2 fruit fly cellular contexts compared by ENCODE assay signal in the genomic region with DNA sequence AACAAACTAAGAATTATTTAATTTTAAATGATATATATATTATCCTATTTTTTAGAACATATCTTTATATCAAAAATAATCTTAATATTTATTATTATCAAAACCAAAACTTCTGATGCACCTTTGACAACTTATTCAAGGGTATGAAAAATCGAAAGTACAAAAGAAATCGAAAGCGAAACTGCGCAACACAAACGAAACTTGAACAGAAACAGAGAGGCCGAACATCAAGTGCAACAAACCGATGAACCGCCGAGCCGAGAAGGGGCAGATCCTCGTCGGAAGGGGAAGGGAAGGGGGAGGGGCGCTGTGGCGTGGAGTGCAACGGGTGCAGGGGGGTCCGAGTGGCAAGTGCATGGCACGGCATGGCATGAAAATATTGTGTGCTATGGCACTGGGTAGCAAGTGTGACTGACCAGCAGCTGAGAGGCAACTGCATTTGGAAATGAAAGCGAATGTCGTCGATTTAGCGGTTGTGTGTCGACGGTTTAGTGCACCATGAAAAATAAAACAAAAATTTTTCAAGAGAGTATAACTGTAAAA.
TF ChIP-seq lines count a peak whose summit lies in the region.

No protein-coding gene starts in this region.

TF ChIP-seq in whole organism, embryonic, 481 proteins besides CTCF, POLR2A, EP300 and RAD21 (continued from another document):
- TF ChIP-seq CG1233 (GFP tag; optimal IDR thresholded peaks at IDR 0.05; lab: Kevin White, UChicago), result no peak
- TF ChIP-seq z (GFP tag; IDR thresholded peaks at IDR 0.05; lab: Robert Waterston, UW), result no peak
- no peak for TF ChIP-seq C15 (GFP tag; IDR thresholded peaks at IDR 0.05; lab: Robert Waterston, UW)
- TF ChIP-seq sug (tag; optimal IDR thresholded peaks at IDR 0.05; lab: Kevin White, UChicago), result no peak
- TF ChIP-seq tna (GFP tag; IDR thresholded peaks at IDR 0.05; lab: Robert Waterston, UW; ENCODE audit: partially characterized antibody), result no peak
- TF ChIP-seq CG6813 (GFP tag; optimal IDR thresholded peaks at IDR 0.05; lab: Kevin White, UChicago), result no peak
- TF ChIP-seq CG12299 (tag; optimal IDR thresholded peaks at IDR 0.05; lab: Kevin White, UChicago), result no peak
- no peak for TF ChIP-seq CG18599 (GFP tag; optimal IDR thresholded peaks at IDR 0.05; lab: Kevin White, UChicago)
- TF ChIP-seq sens-2 (GFP tag; IDR thresholded peaks at IDR 0.05; lab: Robert Waterston, UW), result no peak
- TF ChIP-seq CG1602 (GFP tag; optimal IDR thresholded peaks at IDR 0.05; lab: Kevin White, UChicago), result no peak
- no peak for TF ChIP-seq CHES-1-like (GFP tag; optimal IDR thresholded peaks at IDR 0.05; lab: Kevin White, UChicago)
- TF ChIP-seq cwo (GFP tag; optimal IDR thresholded peaks at IDR 0.05; lab: Kevin White, UChicago), result no peak
- TF ChIP-seq Deaf1 (tag; optimal IDR thresholded peaks at IDR 0.05; lab: Kevin White, UChicago), result peak; percentile 30
- TF ChIP-seq CG10543 (GFP tag; optimal IDR thresholded peaks at IDR 0.05; lab: Kevin White, UChicago), result no peak
- TF ChIP-seq CG31224 (GFP tag; IDR thresholded peaks at IDR 0.05; lab: Robert Waterston, UW), result no peak
- TF ChIP-seq CG32767 (GFP tag; IDR thresholded peaks at IDR 0.05; lab: Robert Waterston, UW), result no peak
- no peak for TF ChIP-seq schlank (tag; optimal IDR thresholded peaks at IDR 0.05; lab: Kevin White, UChicago)
- TF ChIP-seq ken (GFP tag; IDR thresholded peaks at IDR 0.05; lab: Robert Waterston, UW), result no peak
- TF ChIP-seq Drgx (GFP tag; IDR thresholded peaks at IDR 0.05; lab: Robert Waterston, UW), result no peak
- TF ChIP-seq CG18764 (GFP tag; optimal IDR thresholded peaks at IDR 0.05; lab: Kevin White, UChicago), result no peak
- no peak for TF ChIP-seq CG10654 (GFP tag; optimal IDR thresholded peaks at IDR 0.05; lab: Kevin White, UChicago)
- TF ChIP-seq Six4 (GFP tag; optimal IDR thresholded peaks at IDR 0.05; lab: Kevin White, UChicago), result no peak
- no peak for TF ChIP-seq CG3281 (GFP tag; optimal IDR thresholded peaks at IDR 0.05; lab: Kevin White, UChicago)
- TF ChIP-seq crol (GFP tag; IDR thresholded peaks at IDR 0.05; lab: Robert Waterston, UW), result peak; percentile 95
- TF ChIP-seq CG4854 (GFP tag; optimal IDR thresholded peaks at IDR 0.05; lab: Kevin White, UChicago), result no peak
- TF ChIP-seq Sin3A (optimal IDR thresholded peaks at IDR 0.05; lab: Kevin White, UChicago), result no peak
- TF ChIP-seq Fer1 (GFP tag; optimal IDR thresholded peaks at IDR 0.05; lab: Kevin White, UChicago), result no peak
- TF ChIP-seq Awh (GFP tag; IDR thresholded peaks at IDR 0.05; lab: Robert Waterston, UW), result 0 out of 2 replicates have a peak, but pooled peaks have one; percentile 14
- TF ChIP-seq B-H1 (GFP tag; IDR thresholded peaks at IDR 0.05; lab: Robert Waterston, UW), result no peak
- TF ChIP-seq Doc3 (GFP tag; IDR thresholded peaks at IDR 0.05; lab: Robert Waterston, UW; ENCODE audit: partially characterized antibody), result no peak
- TF ChIP-seq CG12659 (GFP tag; optimal IDR thresholded peaks at IDR 0.05; lab: Kevin White, UChicago), result no peak
- TF ChIP-seq knrl (GFP tag; IDR thresholded peaks at IDR 0.05; lab: Robert Waterston, UW; ENCODE audit: partially characterized antibody), result no peak
- no peak for TF ChIP-seq Kr (GFP tag; optimal IDR thresholded peaks at IDR 0.05; lab: Kevin White, UChicago)
- 0 out of 2 replicates have a peak, but pooled peaks have one; percentile 9 for TF ChIP-seq ara (GFP tag; IDR thresholded peaks at IDR 0.05; lab: Robert Waterston, UW)
- TF ChIP-seq CG10959 (GFP tag; IDR thresholded peaks at IDR 0.05; lab: Robert Waterston, UW), result no peak
- TF ChIP-seq da (GFP tag; optimal IDR thresholded peaks at IDR 0.05; lab: Kevin White, UChicago), result no peak
- no peak for TF ChIP-seq NK7.1 (GFP tag; optimal IDR thresholded peaks at IDR 0.05; lab: Kevin White, UChicago)
- no peak for TF ChIP-seq CG10147 (GFP tag; optimal IDR thresholded peaks at IDR 0.05; lab: Kevin White, UChicago)
- TF ChIP-seq row (GFP tag; IDR thresholded peaks at IDR 0.05; lab: Robert Waterston, UW), result peak; percentile 6; the same call in 1 of the 3 replicates
- no peak for TF ChIP-seq CG13894 (tag; optimal IDR thresholded peaks at IDR 0.05; lab: Kevin White, UChicago)
- no peak for TF ChIP-seq amos (GFP tag; IDR thresholded peaks at IDR 0.05; lab: Robert Waterston, UW; ENCODE audit: partially characterized antibody)
- TF ChIP-seq MESR4 (GFP tag; optimal IDR thresholded peaks at IDR 0.05; lab: Kevin White, UChicago), result no peak
- TF ChIP-seq Stat92E (GFP tag; optimal IDR thresholded peaks at IDR 0.05; lab: Kevin White, UChicago), result no peak
- no peak for TF ChIP-seq Jarid2 (GFP tag; optimal IDR thresholded peaks at IDR 0.05; lab: Kevin White, UChicago)
- no peak for TF ChIP-seq kah (GFP tag; optimal IDR thresholded peaks at IDR 0.05; lab: Kevin White, UChicago)
- TF ChIP-seq CG13296 (GFP tag; optimal IDR thresholded peaks at IDR 0.05; lab: Kevin White, UChicago), result no peak
- no peak for TF ChIP-seq Dref (GFP tag; IDR thresholded peaks at IDR 0.05; lab: Robert Waterston, UW)
- no peak for TF ChIP-seq sim (GFP tag; IDR thresholded peaks at IDR 0.05; lab: Robert Waterston, UW)
- TF ChIP-seq br (optimal IDR thresholded peaks at IDR 0.05; lab: Kevin White, UChicago), result no peak
- no peak for TF ChIP-seq CG6854 (GFP tag; optimal IDR thresholded peaks at IDR 0.05; lab: Kevin White, UChicago)
- TF ChIP-seq CG17568 (GFP tag; optimal IDR thresholded peaks at IDR 0.05; lab: Kevin White, UChicago), result no peak
- peak; percentile 21 for TF ChIP-seq CG33557 (GFP tag; optimal IDR thresholded peaks at IDR 0.05; lab: Kevin White, UChicago)
- TF ChIP-seq zf30C (GFP tag; optimal IDR thresholded peaks at IDR 0.05; lab: Kevin White, UChicago), result no peak
- TF ChIP-seq vnd (GFP tag; IDR thresholded peaks at IDR 0.05; lab: Robert Waterston, UW; ENCODE audit: partially characterized antibody), result no peak
- no peak for TF ChIP-seq jing (GFP tag; optimal IDR thresholded peaks at IDR 0.05; lab: Kevin White, UChicago)
- TF ChIP-seq CG15514 (GFP tag; optimal IDR thresholded peaks at IDR 0.05; lab: Kevin White, UChicago), result no peak
- no peak for TF ChIP-seq CG4404 (GFP tag; IDR thresholded peaks at IDR 0.05; lab: Robert Waterston, UW)
- TF ChIP-seq HLH3B (GFP tag; IDR thresholded peaks at IDR 0.05; lab: Robert Waterston, UW), result 0 out of 2 replicates have a peak, but pooled peaks have one; percentile 6
- no peak for TF ChIP-seq CG30431 (GFP tag; optimal IDR thresholded peaks at IDR 0.05; lab: Kevin White, UChicago)

TF ChIP-seq in whole organism, prepupa, 60 proteins besides CTCF, POLR2A, EP300 and RAD21 (continued from another document):
- TF ChIP-seq vri (GFP tag; optimal IDR thresholded peaks at IDR 0.05; lab: Kevin White, UChicago), result no peak
- TF ChIP-seq dac (GFP tag; optimal IDR thresholded peaks at IDR 0.05; lab: Kevin White, UChicago), result no peak
- no peak for TF ChIP-seq Lpt (GFP tag; optimal IDR thresholded peaks at IDR 0.05; lab: Kevin White, UChicago)
- no peak for TF ChIP-seq CG9139 (GFP tag; optimal IDR thresholded peaks at IDR 0.05; lab: Kevin White, UChicago)
- TF ChIP-seq CG32006 (GFP tag; optimal IDR thresholded peaks at IDR 0.05; lab: Kevin White, UChicago), result no peak
- TF ChIP-seq Ets21C (GFP tag; optimal IDR thresholded peaks at IDR 0.05; lab: Kevin White, UChicago), result no peak
- no peak for TF ChIP-seq Hr39 (GFP tag; optimal IDR thresholded peaks at IDR 0.05; lab: Kevin White, UChicago)
- TF ChIP-seq Eip78C (GFP tag; lab: Kevin White, UChicago), result no peak
- no peak for TF ChIP-seq CG10669 (GFP tag; optimal IDR thresholded peaks at IDR 0.05; lab: Kevin White, UChicago)
- peak; percentile 72 for TF ChIP-seq dsx (GFP tag; optimal IDR thresholded peaks at IDR 0.05; lab: Kevin White, UChicago; ENCODE audit: poor library complexity, severe bottlenecking)
- no peak for TF ChIP-seq CG31627 (GFP tag; optimal IDR thresholded peaks at IDR 0.05; lab: Kevin White, UChicago)
- TF ChIP-seq ss (GFP tag; optimal IDR thresholded peaks at IDR 0.05; lab: Kevin White, UChicago), result peak in 1 of 2 experiments; percentile 71
- TF ChIP-seq CG3919 (GFP tag; optimal IDR thresholded peaks at IDR 0.05; lab: Kevin White, UChicago), result no peak
- no peak for TF ChIP-seq Gug (GFP tag; IDR thresholded peaks at IDR 0.05; lab: Robert Waterston, UW)
- no peak for TF ChIP-seq cyc (GFP tag; optimal IDR thresholded peaks at IDR 0.05; lab: Kevin White, UChicago)
- peak; percentile 27 for TF ChIP-seq CG6854 (GFP tag; optimal IDR thresholded peaks at IDR 0.05; lab: Kevin White, UChicago)
- no peak for TF ChIP-seq CG8319 (GFP tag; optimal IDR thresholded peaks at IDR 0.05; lab: Kevin White, UChicago)
- no peak for TF ChIP-seq esn (GFP tag; optimal IDR thresholded peaks at IDR 0.05; lab: Kevin White, UChicago)
- no peak for TF ChIP-seq CG4318 (GFP tag; optimal IDR thresholded peaks at IDR 0.05; lab: Kevin White, UChicago)
- no peak for TF ChIP-seq CG11294 (GFP tag; IDR thresholded peaks at IDR 0.05; lab: Robert Waterston, UW)
- no peak for TF ChIP-seq CG8632 (GFP tag; optimal IDR thresholded peaks at IDR 0.05; lab: Kevin White, UChicago)
- TF ChIP-seq Blimp-1 (GFP tag; optimal IDR thresholded peaks at IDR 0.05; lab: Kevin White, UChicago), result peak; percentile 95
- TF ChIP-seq CG34406 (GFP tag; optimal IDR thresholded peaks at IDR 0.05; lab: Kevin White, UChicago), result no peak
- TF ChIP-seq CG10631 (GFP tag; optimal IDR thresholded peaks at IDR 0.05; lab: Kevin White, UChicago), result no peak
- TF ChIP-seq OdsH (GFP tag; optimal IDR thresholded peaks at IDR 0.05; lab: Kevin White, UChicago), result no peak
- TF ChIP-seq CG6276 (GFP tag; optimal IDR thresholded peaks at IDR 0.05; lab: Kevin White, UChicago), result no peak
- TF ChIP-seq Sox15 (GFP tag; optimal IDR thresholded peaks at IDR 0.05; lab: Kevin White, UChicago), result no peak
- TF ChIP-seq fd59A (GFP tag; optimal IDR thresholded peaks at IDR 0.05; lab: Kevin White, UChicago), result no peak
- no peak for TF ChIP-seq Eip75B (GFP tag; optimal IDR thresholded peaks at IDR 0.05; lab: Kevin White, UChicago)
TF ChIP-seq in whole organism, prepupa: peak in this region for 8.
